Worm (Caenorhabditis elegans) whole organism, L4 larva: ENCODE data around the gene Y53G8AL.3.
A peak's percentile ranks its signal among the peaks of the same experiment; 100 is the strongest.

ENCODE experiments used
- D1046.2 ChIP-seq: fragments of 200-800 bp; sonication (Bioruptor generic); IDR thresholded peaks from 2 replicates; pipeline ENCODE4 v1.3.6; 2022; ENCODE audit warnings: missing genetic modification characterization, missing compliant biosample characterization
- F44E2.7 ChIP-seq: fragments of 200-800 bp; sonication (Bioruptor generic); IDR thresholded peaks from 2 replicates; pipeline ENCODE4 v2.1.2; 2022; ENCODE audit warnings: missing genetic modification characterization, missing compliant biosample characterization
- T20F7.1 ChIP-seq: fragments of 200-800 bp; sonication (Bioruptor generic); optimal IDR thresholded peaks from 2 replicates; lab custom pipeline; 2018; ENCODE audit warnings: mild to moderate bottlenecking, missing genetic modification characterization, missing compliant biosample characterization
- Y5F2A.4 ChIP-seq: fragments of 200-800 bp; sonication (Bioruptor generic); optimal IDR thresholded peaks from 2 replicates; lab custom pipeline; 2018; ENCODE audit warnings: mild to moderate bottlenecking, missing genetic modification characterization, missing compliant biosample characterization
- Y75B8A.6 ChIP-seq: fragments of 200-800 bp; sonication (Bioruptor generic); IDR thresholded peaks from 2 replicates; pipeline ENCODE4 v1.3.6; 2022; ENCODE audit warnings: missing genetic modification reagents, missing genetic modification characterization, missing compliant biosample characterization
- aha-1 ChIP-seq: fragments of 150-350 bp; peaks from one replicate; lab custom pipeline; 2014; ENCODE audit warnings: missing biosample characterization, missing genetic modification characterization
- ama-1 ChIP-seq: fragments of 150-350 bp; optimal IDR thresholded peaks from 2 replicates; lab custom pipeline; 2014; ENCODE audit warnings: inconsistent platforms, mixed read lengths
- arid-1 ChIP-seq: fragments of 200-800 bp; sonication (Bioruptor generic); conservative IDR thresholded peaks from 2 replicates; pipeline ENCODE4 v1.3.6; 2022; ENCODE audit warnings: missing genetic modification reagents, missing genetic modification characterization, missing compliant biosample characterization
- ceh-20 ChIP-seq: fragments of 200-800 bp; sonication (Bioruptor generic); IDR thresholded peaks from 2 replicates; pipeline ENCODE4 v1.3.6; 2022; ENCODE audit warnings: missing genetic modification reagents, missing genetic modification characterization, missing compliant biosample characterization
- ceh-28 ChIP-seq: fragments of 150-350 bp; optimal IDR thresholded peaks from 2 replicates; lab custom pipeline; 2014; ENCODE audit warnings: missing biosample characterization, missing genetic modification reagents, missing genetic modification characterization
- ctbp-1 ChIP-seq: fragments of 200-800 bp; sonication (Bioruptor generic); IDR thresholded peaks from 2 replicates; pipeline ENCODE4 v1.3.6; 2022; ENCODE audit warnings: missing genetic modification reagents, missing genetic modification characterization, missing compliant biosample characterization
- daf-8 ChIP-seq: fragments of 200-800 bp; sonication (Bioruptor generic); IDR thresholded peaks from 2 replicates; pipeline ENCODE4 v1.3.6; 2022; ENCODE audit warnings: missing genetic modification characterization, missing compliant biosample characterization
- dpl-1 ChIP-seq: fragments of 150-350 bp; optimal IDR thresholded peaks from 2 replicates; lab custom pipeline; 2014; ENCODE audit warnings: missing biosample characterization, missing genetic modification reagents, missing genetic modification characterization
- duxl-1 ChIP-seq: sonication (generic microtip); optimal IDR thresholded peaks from 2 replicates; lab custom pipeline; 2016; ENCODE audit warnings: mild to moderate bottlenecking, missing genetic modification characterization, moderate library complexity, missing compliant biosample characterization; ENCODE audit not compliant: poor library complexity
- dve-1 ChIP-seq: sonication (generic microtip); optimal IDR thresholded peaks from 2 replicates; lab custom pipeline; 2017; ENCODE audit warnings: antibody characterized with exemption, mild to moderate bottlenecking, missing genetic modification characterization, missing compliant biosample characterization; ENCODE audit not compliant: insufficient read depth
- egl-27 ChIP-seq: sonication (generic microtip); optimal IDR thresholded peaks from 3 replicates; lab custom pipeline; 2017; ENCODE audit warnings: missing biosample characterization, missing genetic modification reagents, missing genetic modification characterization
- egl-43 ChIP-seq: fragments of 200-800 bp; sonication (Bioruptor generic); IDR thresholded peaks from 2 replicates; pipeline ENCODE4 v1.3.6; 2022; ENCODE audit warnings: missing genetic modification reagents, missing genetic modification characterization, missing compliant biosample characterization
- hlh-11 ChIP-seq: fragments of 200-800 bp; sonication (Bioruptor generic); optimal IDR thresholded peaks from 2 replicates; lab custom pipeline; 2018; ENCODE audit warnings: mild to moderate bottlenecking, missing genetic modification characterization, missing compliant biosample characterization
- hlh-30 ChIP-seq: sonication (generic microtip); optimal IDR thresholded peaks from 2 replicates; lab custom pipeline; 2017; ENCODE audit warnings: antibody characterized with exemption, mild to moderate bottlenecking, missing genetic modification characterization, missing compliant biosample characterization; ENCODE audit not compliant: insufficient read depth
- hmg-1.1 ChIP-seq: fragments of 200-800 bp; sonication (Bioruptor generic); IDR thresholded peaks from 2 replicates; pipeline ENCODE4 v1.3.6; 2022; ENCODE audit warnings: missing genetic modification reagents, missing genetic modification characterization, missing compliant biosample characterization
- lin-1 ChIP-seq: fragments of 200-800 bp; sonication (Bioruptor generic); IDR thresholded peaks from 2 replicates; pipeline ENCODE4 v1.3.6; 2022; ENCODE audit warnings: missing genetic modification reagents, missing genetic modification characterization, missing compliant biosample characterization
- lin-38 ChIP-seq: fragments of 200-800 bp; sonication (Bioruptor generic); IDR thresholded peaks from 2 replicates; pipeline ENCODE4 v1.3.6; 2022; ENCODE audit warnings: missing genetic modification reagents, missing genetic modification characterization, missing compliant biosample characterization
- lsy-2 ChIP-seq, 2 experiments: fragments of 150-350 bp in 1 of 2; sonication (generic microtip) in 1 of 2; optimal IDR thresholded peaks; 2 replicates each; lab custom pipeline; 2014 to 2017; ENCODE audit warnings: missing biosample characterization in 2 of 2, missing genetic modification characterization in 2 of 2
- madf-9 ChIP-seq: fragments of 200-800 bp; sonication (Bioruptor generic); conservative IDR thresholded peaks from 2 replicates; pipeline ENCODE4 v1.3.6; 2022; ENCODE audit warnings: missing genetic modification reagents, missing genetic modification characterization, missing compliant biosample characterization
- mdt-29 ChIP-seq: fragments of 200-800 bp; sonication (Bioruptor generic); IDR thresholded peaks from 2 replicates; pipeline ENCODE4 v1.3.6; 2022; ENCODE audit warnings: missing genetic modification reagents, missing genetic modification characterization, missing compliant biosample characterization
- mep-1 ChIP-seq: fragments of 150-350 bp; sonication (generic microtip); optimal IDR thresholded peaks from 3 replicates; lab custom pipeline; 2014; ENCODE audit warnings: missing biosample characterization, missing genetic modification characterization
- mes-2 ChIP-seq: sonication (generic microtip); optimal IDR thresholded peaks from 2 replicates; lab custom pipeline; 2016; ENCODE audit warnings: missing genotype, mild to moderate bottlenecking, missing genetic modification characterization, missing compliant biosample characterization; ENCODE audit not compliant: poor library complexity, severe bottlenecking
- mxl-2 ChIP-seq: fragments of 200-800 bp; sonication (Bioruptor generic); conservative IDR thresholded peaks from 2 replicates; pipeline ENCODE4 v1.3.6; 2022; ENCODE audit warnings: missing genetic modification reagents, missing genetic modification characterization, missing compliant biosample characterization
- nhr-11 ChIP-seq: fragments of 150-350 bp; optimal IDR thresholded peaks from 2 replicates; lab custom pipeline; 2014; ENCODE audit warnings: missing biosample characterization, missing genetic modification characterization
- nhr-25 ChIP-seq: sonication (generic microtip); optimal IDR thresholded peaks from 2 replicates; lab custom pipeline; 2017; ENCODE audit warnings: missing genetic modification characterization, mild to moderate bottlenecking, missing compliant biosample characterization, antibody characterized with exemption, moderate library complexity, borderline replicate concordance; ENCODE audit not compliant: insufficient read depth
- nhr-28 ChIP-seq: fragments of 150-350 bp; optimal IDR thresholded peaks from 2 replicates; lab custom pipeline; 2014; ENCODE audit warnings: missing biosample characterization, missing genetic modification characterization
- nhr-48 ChIP-seq: sonication (generic microtip); optimal IDR thresholded peaks from 2 replicates; lab custom pipeline; 2016; ENCODE audit warnings: mild to moderate bottlenecking, missing genetic modification characterization, missing compliant biosample characterization
- nhr-6 ChIP-seq: fragments of 150-350 bp; optimal IDR thresholded peaks from 2 replicates; lab custom pipeline; 2014; ENCODE audit warnings: missing biosample characterization, missing genetic modification characterization
- nhr-77 ChIP-seq: fragments of 150-350 bp; optimal IDR thresholded peaks from 2 replicates; lab custom pipeline; 2014; ENCODE audit warnings: missing biosample characterization, missing genetic modification characterization
- pha-4 ChIP-seq, 2 experiments: fragments of 150-350 bp in 1 of 2; fragments of 200-800 bp in 1 of 2; sonication (Bioruptor generic) in 1 of 2; IDR thresholded peaks in 1 of 2; optimal IDR thresholded peaks in 1 of 2; 2 replicates each; pipeline versions ENCODE4 v1.3.6 to Lab custom; 2014 to 2022; ENCODE audit warnings: missing genetic modification characterization in 2 of 2, missing genetic modification reagents in 2 of 2, missing biosample characterization in 1 of 2, missing compliant biosample characterization in 1 of 2
- php-3 ChIP-seq: fragments of 200-800 bp; sonication (Bioruptor generic); IDR thresholded peaks from 2 replicates; pipeline ENCODE4 v1.3.6; 2022; ENCODE audit warnings: missing genetic modification reagents, missing genetic modification characterization, missing compliant biosample characterization
- rbr-2 ChIP-seq: sonication (generic microtip); optimal IDR thresholded peaks from 2 replicates; lab custom pipeline; 2016; ENCODE audit warnings: missing genotype, missing genetic modification characterization, missing compliant biosample characterization
- sdz-12 ChIP-seq: fragments of 200-800 bp; sonication (Bioruptor generic); optimal IDR thresholded peaks from 2 replicates; lab custom pipeline; 2018; ENCODE audit warnings: mild to moderate bottlenecking, missing genetic modification characterization, missing compliant biosample characterization
- set-16 ChIP-seq: fragments of 200-800 bp; sonication (Bioruptor generic); IDR thresholded peaks from 2 replicates; pipeline ENCODE4 v1.3.6; 2022; ENCODE audit warnings: missing genetic modification reagents, missing genetic modification characterization, missing compliant biosample characterization
- spr-3 ChIP-seq: fragments of 200-800 bp; sonication (Bioruptor generic); optimal IDR thresholded peaks from 2 replicates; lab custom pipeline; 2018; ENCODE audit warnings: mild to moderate bottlenecking, missing genetic modification characterization, missing compliant biosample characterization
- tra-1 ChIP-seq: fragments of 200-800 bp; sonication (Bioruptor generic); IDR thresholded peaks from 2 replicates; pipeline ENCODE4 v1.3.6; 2022; ENCODE audit warnings: missing genetic modification reagents, missing genetic modification characterization, missing compliant biosample characterization
- unc-130 ChIP-seq: sonication (generic microtip); optimal IDR thresholded peaks from 2 replicates; lab custom pipeline; 2016; ENCODE audit warnings: missing genetic modification reagents, missing genetic modification characterization, missing compliant biosample characterization
- unc-39 ChIP-seq: sonication (generic microtip); optimal IDR thresholded peaks from 2 replicates; lab custom pipeline; 2017; ENCODE audit warnings: missing biosample characterization, missing genetic modification characterization
- unc-62 ChIP-seq, 3 experiments: fragments of 150-350 bp in 1 of 3; sonication (generic microtip); optimal IDR thresholded peaks in 2 of 3; peaks in 1 of 3; 1 replicate in 1 of 3; 2 replicates in 2 of 3; lab custom pipeline; 2014 to 2017; ENCODE audit warnings: missing biosample characterization in 3 of 3, missing genetic modification characterization in 3 of 3, missing genetic modification reagents in 3 of 3, missing genotype in 1 of 3
- zfp-3 ChIP-seq: fragments of 200-800 bp; sonication (Bioruptor generic); conservative IDR thresholded peaks from 2 replicates; pipeline ENCODE4 v1.3.6; 2022; ENCODE audit warnings: missing genetic modification reagents, missing genetic modification characterization, missing compliant biosample characterization

The Y53G8AL.3 gene

DNA sequence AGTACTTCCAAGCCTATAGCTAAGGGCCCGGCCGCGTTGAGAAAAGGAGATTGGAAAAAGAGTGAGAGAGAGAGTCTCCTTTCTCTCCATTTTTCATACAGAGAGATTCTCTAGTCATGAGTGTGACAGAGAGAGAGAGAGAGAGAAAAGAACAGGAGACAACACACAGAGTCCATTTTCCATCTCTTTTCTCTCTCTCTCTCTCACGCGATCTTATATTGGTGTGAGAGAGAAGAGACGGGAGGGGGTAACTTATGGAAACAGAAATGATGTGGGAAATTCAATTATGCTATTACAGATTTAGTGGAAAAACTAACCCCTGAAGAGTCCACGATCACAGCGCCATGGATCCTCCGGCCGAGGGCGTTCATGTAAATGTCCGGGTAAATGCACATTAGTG lies 20.2 kb upstream of the Y53G8AL.3 start:
- TF ChIP-seq dve-1 (tag; lab: Kevin White, UChicago) (peak; percentile 5), php-3 (GFP tag; lab: Robert Waterston, UW) (no peak), unc-130 (GFP tag; lab: Kevin White, UChicago) (no peak), ceh-28 (tag; lab: Kevin White, UChicago) (no peak), hlh-11 (tag; lab: Kevin White, UChicago) (peak; percentile 37), spr-3 (GFP tag; lab: Kevin White, UChicago) (no peak), unc-62 (GFP tag; optimal IDR thresholded peaks at IDR 0.05 in 1 of 2; lab: Kevin White, UChicago) (peak in 1 of 2 experiments; percentile 98), unc-62 (tag; optimal IDR thresholded peaks at IDR 0.05; lab: Kevin White, UChicago) (no peak), nhr-11 (tag; lab: Kevin White, UChicago) (peak; percentile 28), zfp-3 (GFP tag; lab: Robert Waterston, UW) (no peak), nhr-25 (tag; lab: Kevin White, UChicago) (no peak), hlh-30 (tag; lab: Kevin White, UChicago) (peak; percentile 90), hmg-1.1 (GFP tag; lab: Robert Waterston, UW) (0 out of 2 replicates have a peak, but pooled peaks have one; percentile 25), nhr-28 (tag; lab: Kevin White, UChicago) (peak; percentile 60), mes-2 (tag; lab: Kevin White, UChicago) (peak; percentile 40), mep-1 (tag; lab: Kevin White, UChicago) (peak; percentile 50), madf-9 (GFP tag; lab: Robert Waterston, UW) (no peak), lin-1 (GFP tag; lab: Robert Waterston, UW) (no peak), lsy-2 (tag; optimal IDR thresholded peaks at IDR 0.05; lab: Kevin White, UChicago) (peak in 1 of 2 experiments; percentile 58), ama-1 (lab: Kevin White, UChicago) (no peak), nhr-48 (tag; lab: Kevin White, UChicago) (no peak), D1046.2 (no peak), Y5F2A.4 (GFP tag; lab: Kevin White, UChicago) (no peak), Y75B8A.6 (no peak), set-16 (no peak), mdt-29 (GFP tag; lab: Robert Waterston, UW) (no peak), sdz-12 (GFP tag; lab: Kevin White, UChicago) (no peak)

DNA sequence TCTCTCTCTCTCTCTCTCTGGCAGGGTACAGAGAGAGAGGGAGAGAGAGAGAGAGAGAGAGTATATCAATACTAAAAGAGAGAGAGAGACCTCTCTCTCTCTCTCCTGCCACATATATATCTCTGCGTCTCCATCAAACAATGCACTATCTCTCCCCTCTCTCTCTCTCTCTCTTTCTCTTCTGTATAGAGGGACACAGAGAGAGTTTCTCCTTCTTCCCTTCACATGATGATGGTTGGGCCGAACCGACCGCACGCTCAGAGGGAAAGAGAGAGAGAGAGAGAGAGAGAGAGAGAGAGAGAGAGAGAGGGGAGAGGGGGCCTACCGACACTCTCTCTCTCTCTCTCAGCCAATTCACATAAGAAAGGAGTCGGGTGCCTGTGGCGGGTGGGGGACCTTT lies 18.7 kb upstream of the Y53G8AL.3 start:
- TF ChIP-seq lsy-2 (tag; optimal IDR thresholded peaks at IDR 0.05; lab: Kevin White, UChicago) (peak in 1 of 2 experiments; percentile 79), nhr-28 (tag; lab: Kevin White, UChicago) (peak; percentile 52), hlh-30 (tag; lab: Kevin White, UChicago) (peak; percentile 85), arid-1 (GFP tag; lab: Robert Waterston, UW) (no peak), tra-1 (no peak), unc-39 (tag; lab: Kevin White, UChicago) (no peak), aha-1 (tag; lab: Kevin White, UChicago) (peak; percentile 58), spr-3 (GFP tag; lab: Kevin White, UChicago) (no peak), T20F7.1 (GFP tag; lab: Kevin White, UChicago) (no peak), egl-43 (GFP tag; lab: Robert Waterston, UW) (0 out of 2 replicates have a peak, but pooled peaks have one; percentile 54), lin-38 (GFP tag; lab: Robert Waterston, UW) (peak; percentile 35), egl-27 (no peak), rbr-2 (tag; lab: Kevin White, UChicago) (peak; percentile 50), dpl-1 (GFP tag; lab: Kevin White, UChicago) (peak; percentile 30), dve-1 (tag; lab: Kevin White, UChicago) (peak; percentile 78), pha-4 (GFP tag; IDR thresholded peaks at IDR 0.05; lab: Robert Waterston, UW) (peak; percentile 73; the same call in 1 of the 2 replicates), pha-4 (tag; optimal IDR thresholded peaks at IDR 0.05; lab: Kevin White, UChicago) (no peak), ctbp-1 (GFP tag; lab: Robert Waterston, UW) (0 out of 2 replicates have a peak, but pooled peaks have one; percentile 36), nhr-77 (tag; lab: Kevin White, UChicago) (no peak), duxl-1 (tag; lab: Kevin White, UChicago) (no peak), hlh-11 (tag; lab: Kevin White, UChicago) (peak; percentile 82), Y5F2A.4 (GFP tag; lab: Kevin White, UChicago) (no peak), F44E2.7 (GFP tag; lab: Robert Waterston, UW) (no peak), set-16 (peak; percentile 95), mep-1 (tag; lab: Kevin White, UChicago) (peak; percentile 84), ceh-20 (GFP tag; lab: Robert Waterston, UW) (peak; percentile 35; the same call in 1 of the 2 replicates), mxl-2 (GFP tag; lab: Robert Waterston, UW) (0 out of 2 replicates have a peak, but pooled peaks have one; percentile 46), hmg-1.1 (GFP tag; lab: Robert Waterston, UW) (peak; percentile 68), daf-8 (GFP tag; lab: Robert Waterston, UW) (no peak), nhr-6 (tag; lab: Kevin White, UChicago) (no peak)
